Worm (Caenorhabditis elegans) whole organism, L3 larva: Measurements from ENCODE around the gene F01G12.18.

ENCODE experiments used
- elt-2 ChIP-seq: sonication (generic microtip); optimal IDR thresholded peaks from 2 replicates; lab custom pipeline; 2016; ENCODE audit warnings: missing genetic modification reagents, mild to moderate bottlenecking, missing genetic modification characterization, missing compliant biosample characterization
- fos-1 ChIP-seq: fragments of 150-350 bp; optimal IDR thresholded peaks from 2 replicates; lab custom pipeline; 2014; ENCODE audit warnings: missing biosample characterization, missing genetic modification characterization
- lin-39 ChIP-seq: fragments of 150-350 bp; optimal IDR thresholded peaks from 2 replicates; lab custom pipeline; 2018; ENCODE audit warnings: missing biosample characterization, missing genetic modification reagents, missing genetic modification characterization
- lsy-12 ChIP-seq: sonication (generic microtip); optimal IDR thresholded peaks from 2 replicates; lab custom pipeline; 2016; ENCODE audit warnings: mild to moderate bottlenecking, missing genetic modification characterization, missing compliant biosample characterization
- nhr-11 ChIP-seq: fragments of 150-350 bp; optimal IDR thresholded peaks from 2 replicates; lab custom pipeline; 2014; ENCODE audit warnings: missing biosample characterization, missing genetic modification characterization
- nhr-12 ChIP-seq: fragments of 150-350 bp; optimal IDR thresholded peaks from 2 replicates; lab custom pipeline; 2014; ENCODE audit warnings: missing biosample characterization, missing genetic modification characterization
- nhr-237 ChIP-seq: fragments of 150-350 bp; optimal IDR thresholded peaks from 2 replicates; lab custom pipeline; 2014; ENCODE audit warnings: missing biosample characterization, missing genetic modification characterization
- nhr-76 ChIP-seq: fragments of 150-350 bp; sonication (generic microtip); optimal IDR thresholded peaks from 5 replicates; lab custom pipeline; 2014; ENCODE audit warnings: missing biosample characterization, missing genetic modification characterization
- pqm-1 ChIP-seq: fragments of 150-350 bp; optimal IDR thresholded peaks from 2 replicates; lab custom pipeline; 2017; ENCODE audit warnings: missing biosample characterization, missing genetic modification characterization, inconsistent platforms
- snpc-4 ChIP-seq: fragments of 150-350 bp; optimal IDR thresholded peaks from 2 replicates; lab custom pipeline; 2014; ENCODE audit warnings: missing biosample characterization, missing genetic modification characterization
- unc-39 ChIP-seq: sonication (generic microtip); optimal IDR thresholded peaks from 4 replicates; lab custom pipeline; 2017; ENCODE audit warnings: missing biosample characterization, missing genetic modification characterization
- ztf-11 ChIP-seq: fragments of 150-350 bp; optimal IDR thresholded peaks from 2 replicates; lab custom pipeline; 2014; ENCODE audit warnings: missing biosample characterization, missing genetic modification characterization

- TF ChIP-seq ztf-11: no peak
- no peak for TF ChIP-seq pqm-1 (tag; lab: Kevin White, UChicago)
- TF ChIP-seq lsy-12 (tag; lab: Kevin White, UChicago): no peak
- no peak for TF ChIP-seq nhr-11 (tag; lab: Kevin White, UChicago)
- TF ChIP-seq snpc-4 (tag; lab: Kevin White, UChicago): no peak
- TF ChIP-seq elt-2: no peak
- no peak for TF ChIP-seq lin-39
- TF ChIP-seq fos-1 (tag; lab: Kevin White, UChicago): no peak
- no peak for TF ChIP-seq nhr-76 (tag; lab: Kevin White, UChicago)
- TF ChIP-seq nhr-237: no peak
- TF ChIP-seq unc-39 (tag; lab: Kevin White, UChicago): no peak
- TF ChIP-seq nhr-12 (tag; lab: Kevin White, UChicago): no peak
Observed at ce11 chrX:16400897-16401296, 2.6 kb upstream of the F01G12.18 start.
